Worm (Caenorhabditis elegans): ENCODE data around the gene K07D4.4.

K07D4.4 gene

DNA sequence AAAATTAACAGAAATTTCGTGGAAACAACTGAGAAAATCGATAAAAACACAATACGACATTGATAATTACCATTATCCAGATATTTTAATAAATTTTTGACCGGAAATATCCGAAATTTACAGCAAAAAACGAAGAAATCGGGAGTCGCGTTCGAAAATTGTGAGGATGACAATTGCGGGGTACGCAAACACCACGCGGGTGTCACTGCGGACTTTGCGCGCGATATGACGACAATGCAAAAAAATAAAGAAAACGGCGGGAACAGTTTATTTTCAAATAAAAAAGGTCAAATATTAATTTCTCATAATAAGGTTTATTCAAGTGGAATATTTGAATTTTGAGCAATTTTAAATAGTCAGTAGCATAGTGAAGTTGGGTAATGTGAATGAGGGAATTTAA lies 12.2 kb upstream of the K07D4.4 start, which contains the start of gene rpn-11 (continued):
- peak; percentile 25 for TF ChIP-seq ceh-14 (tag; optimal IDR thresholded peaks at IDR 0.05)
- TF ChIP-seq nhr-232 (tag; optimal IDR thresholded peaks at IDR 0.05): no peak
- TF ChIP-seq elt-4 (tag; optimal IDR thresholded peaks at IDR 0.05): no peak

ce11 chrII:4042696-4043095 lies 10.5 kb upstream of the K07D4.4 start:
- TF ChIP-seq unc-55 (GFP tag; optimal IDR thresholded peaks at IDR 0.05): no peak
- no peak for TF ChIP-seq ceh-19 (GFP tag; optimal IDR thresholded peaks at IDR 0.05)
- no peak for TF ChIP-seq ceh-22 (tag; optimal IDR thresholded peaks at IDR 0.05)
- TF ChIP-seq fkh-10 (GFP tag; optimal IDR thresholded peaks at IDR 0.05): no peak
- TF ChIP-seq nhr-232 (tag; optimal IDR thresholded peaks at IDR 0.05): no peak
- TF ChIP-seq ceh-9 (tag; optimal IDR thresholded peaks at IDR 0.05): no peak
- TF ChIP-seq ceh-31 (tag; optimal IDR thresholded peaks at IDR 0.05): no peak
- no peak for TF ChIP-seq K02D7.2 (tag; optimal IDR thresholded peaks at IDR 0.05)
- TF ChIP-seq nhr-11 (tag; optimal IDR thresholded peaks at IDR 0.05): no peak
- no peak for TF ChIP-seq ceh-2 (tag; optimal IDR thresholded peaks at IDR 0.05)

DNA sequence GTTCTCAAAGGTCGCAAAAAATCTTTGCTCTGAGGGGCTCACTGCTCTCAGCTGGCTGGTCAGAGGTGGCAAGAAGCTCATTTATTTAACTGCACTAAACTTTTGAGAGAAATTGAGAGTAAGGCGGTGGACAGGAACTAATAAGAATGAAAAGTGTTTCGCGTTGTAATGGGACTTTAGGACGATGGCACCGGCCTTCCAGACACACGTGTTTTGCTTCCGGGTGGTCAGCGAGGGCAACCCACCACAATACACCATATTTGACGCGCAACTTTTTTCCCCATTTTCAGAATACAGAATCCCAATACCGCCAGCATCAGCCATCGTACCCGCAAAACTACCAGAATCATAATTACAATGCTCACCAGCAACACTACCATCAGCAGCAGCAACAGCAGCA lies 7.9 kb upstream of the K07D4.4 start:
- TF ChIP-seq che-1 (tag; optimal IDR thresholded peaks at IDR 0.05) (no peak), C08G9.2 (tag; optimal IDR thresholded peaks at IDR 0.05) (no peak), ceh-9 (tag; optimal IDR thresholded peaks at IDR 0.05) (no peak), ceh-34 (tag; optimal IDR thresholded peaks at IDR 0.05) (no peak), lim-6 (tag; optimal IDR thresholded peaks at IDR 0.05) (no peak), ceh-18 (tag; optimal IDR thresholded peaks at IDR 0.05) (no peak), fkh-6 (tag; optimal IDR thresholded peaks at IDR 0.05) (no peak), odd-2 (tag; optimal IDR thresholded peaks at IDR 0.05) (no peak), mec-3 (tag; optimal IDR thresholded peaks at IDR 0.05; ENCODE audit: borderline replicate concordance) (no peak), tbx-7 (tag; optimal IDR thresholded peaks at IDR 0.05) (no peak), pha-2 (tag; optimal IDR thresholded peaks at IDR 0.05) (no peak), gmeb-2 (tag; optimal IDR thresholded peaks at IDR 0.05) (no peak), unc-42 (tag; optimal IDR thresholded peaks at IDR 0.05) (no peak), nhr-232 (tag; optimal IDR thresholded peaks at IDR 0.05) (no peak), pat-9 (tag; optimal IDR thresholded peaks at IDR 0.05) (no peak), unc-86 (tag; optimal IDR thresholded peaks at IDR 0.05) (no peak), hlh-13 (GFP tag; optimal IDR thresholded peaks at IDR 0.05) (no peak), ceh-45 (GFP tag; IDR thresholded peaks at IDR 0.05) (no peak)

- no peak for TF ChIP-seq ceh-2 (tag; optimal IDR thresholded peaks at IDR 0.05)
- no peak for TF ChIP-seq tbx-7 (tag; optimal IDR thresholded peaks at IDR 0.05)
- TF ChIP-seq unc-3 (GFP tag; conservative IDR thresholded peaks at IDR 0.05): no peak
- TF ChIP-seq unc-3 (tag; optimal IDR thresholded peaks at IDR 0.05): no peak
- TF ChIP-seq K02D7.2 (tag; optimal IDR thresholded peaks at IDR 0.05): no peak
- TF ChIP-seq lim-6 (tag; optimal IDR thresholded peaks at IDR 0.05): peak; percentile 18
- TF ChIP-seq ceh-34 (tag; optimal IDR thresholded peaks at IDR 0.05): no peak
- TF ChIP-seq ceh-18 (tag; optimal IDR thresholded peaks at IDR 0.05): no peak
- TF ChIP-seq C08G9.2 (tag; optimal IDR thresholded peaks at IDR 0.05): no peak
- no peak for TF ChIP-seq pat-9 (tag; optimal IDR thresholded peaks at IDR 0.05)
- TF ChIP-seq unc-55 (GFP tag; optimal IDR thresholded peaks at IDR 0.05): peak; percentile 28
- no peak for TF ChIP-seq dmd-4 (tag; optimal IDR thresholded peaks at IDR 0.05; ENCODE audit: borderline replicate concordance)
- TF ChIP-seq ref-2 (tag; optimal IDR thresholded peaks at IDR 0.05): no peak
These were observed 6.3 kb upstream of the K07D4.4 start, which contains the start of gene pqn-48 for ce11 chrII:4038541-4038940. pqn-48 (plus strand) TSS chrII:4038884.

ce11 chrII:4028276-4028675 lies 3.9 kb downstream of the K07D4.4 start, which contains the start of gene K07D4.9:
K07D4.9 (plus strand) TSS chrII:4028576.
- no peak for TF ChIP-seq fkh-6 (tag; optimal IDR thresholded peaks at IDR 0.05)
- no peak for TF ChIP-seq ceh-30 (tag; optimal IDR thresholded peaks at IDR 0.05)
- TF ChIP-seq ceh-31 (tag; optimal IDR thresholded peaks at IDR 0.05): no peak
- no peak for TF ChIP-seq lim-6 (tag; optimal IDR thresholded peaks at IDR 0.05)
- TF ChIP-seq T23F11.4 (GFP tag; optimal IDR thresholded peaks at IDR 0.05): no peak
- TF ChIP-seq elt-2 (tag; optimal IDR thresholded peaks at IDR 0.05): no peak
- no peak for TF ChIP-seq ceh-6 (GFP tag; optimal IDR thresholded peaks at IDR 0.05)
- no peak for TF ChIP-seq pag-3 (tag; optimal IDR thresholded peaks at IDR 0.05; ENCODE audit: borderline replicate concordance)
- TF ChIP-seq pqm-1 (tag; optimal IDR thresholded peaks at IDR 0.05): no peak
- TF ChIP-seq ets-4 (tag; optimal IDR thresholded peaks at IDR 0.05): no peak
- no peak for TF ChIP-seq ceh-9 (tag; optimal IDR thresholded peaks at IDR 0.05)
- TF ChIP-seq ztf-16 (tag; optimal IDR thresholded peaks at IDR 0.05): no peak
- no peak for TF ChIP-seq madf-2 (tag; optimal IDR thresholded peaks at IDR 0.05)
- TF ChIP-seq ceh-2 (tag; optimal IDR thresholded peaks at IDR 0.05): no peak
- no peak for TF ChIP-seq ceh-45 (GFP tag; IDR thresholded peaks at IDR 0.05)
- TF ChIP-seq hlh-15 (tag; optimal IDR thresholded peaks at IDR 0.05): no peak
- TF ChIP-seq ref-2 (tag; optimal IDR thresholded peaks at IDR 0.05): no peak
- TF ChIP-seq ttx-3 (tag; optimal IDR thresholded peaks at IDR 0.05): no peak
- no peak for TF ChIP-seq tbx-2 (tag; optimal IDR thresholded peaks at IDR 0.05)
- no peak for TF ChIP-seq unc-42 (tag; optimal IDR thresholded peaks at IDR 0.05)

Measured in whole organism, late embryonic.